Fruit fly (Drosophila melanogaster) ovary, adult (tissue): Measurements from ENCODE around the gene Tcs4.

ENCODE experiments used
- CG17801 ChIP-seq: fragments of 200-800 bp; optimal IDR thresholded peaks from 2 replicates; lab custom pipeline; 2019; ENCODE audit warnings: missing biosample characterization, mild to moderate bottlenecking, missing genetic modification characterization, moderate library complexity; ENCODE audit not compliant: partially characterized antibody

Gene Tcs4

DNA sequence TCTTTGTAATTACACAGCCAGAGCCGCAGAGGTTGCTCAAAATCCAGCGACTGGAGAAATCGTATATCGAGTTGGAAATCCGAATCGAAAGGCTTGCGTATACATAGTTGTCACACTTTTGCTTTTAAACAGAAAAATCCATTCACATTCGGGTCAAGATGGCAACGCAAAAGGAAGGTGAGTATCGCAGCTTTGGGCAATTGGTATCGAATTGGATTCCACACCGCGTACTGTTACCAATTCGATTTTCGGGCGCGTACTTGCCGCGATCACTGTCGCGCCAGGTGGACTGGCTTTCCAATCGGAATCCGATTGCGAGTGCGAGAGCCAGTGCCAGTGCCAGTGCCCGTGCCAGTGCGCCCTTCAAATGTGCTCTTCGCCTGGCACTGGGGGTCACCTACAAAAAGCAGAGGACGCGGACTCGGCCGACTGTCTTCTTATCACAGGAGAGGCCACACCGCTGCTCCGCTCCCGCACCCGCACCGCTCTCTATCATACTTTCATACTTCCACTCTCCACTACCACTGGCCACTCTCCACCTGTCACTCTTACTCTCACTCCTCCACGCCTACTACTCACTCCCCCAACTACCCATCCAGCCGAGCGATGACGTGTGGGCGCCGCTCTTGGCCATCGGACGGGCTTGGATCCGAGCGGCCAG is 34.0 kb downstream of the Tcs4 start:
- no peak for TF ChIP-seq CG17801 (GFP tag; lab: Kevin White, UChicago)

DNA sequence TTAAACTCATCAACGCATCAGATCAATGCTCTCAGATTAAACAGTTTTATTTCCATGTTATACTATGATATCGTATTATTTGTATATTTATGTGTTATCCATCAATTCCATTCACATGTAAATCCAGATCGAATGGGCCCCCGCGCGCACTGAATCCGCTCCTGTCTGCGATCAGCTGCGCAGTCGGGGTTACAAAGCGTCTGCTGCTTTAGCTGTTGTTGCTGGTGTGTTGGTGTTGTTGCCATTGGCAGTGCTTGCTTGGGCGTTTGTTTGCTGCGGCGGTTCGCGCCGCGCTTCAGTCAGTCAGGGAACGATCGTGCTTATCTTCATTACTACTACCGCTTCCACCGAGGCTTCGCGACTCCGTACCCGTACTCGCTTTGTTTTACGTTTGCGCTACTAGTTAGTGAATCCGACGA is 34.6 kb downstream of the Tcs4 start, which contains the start of gene Zw:
Gene Zw (plus strand): TSS at position 262 of the 419 bp plus-strand sequence.
- peak; percentile 69 for TF ChIP-seq CG17801 (GFP tag; lab: Kevin White, UChicago)

dm6 chrX:19665684-19666141 is 35.8 kb downstream of the Tcs4 start:
- TF ChIP-seq CG17801 (GFP tag; lab: Kevin White, UChicago): peak; percentile 13

- no peak for TF ChIP-seq CG17801 (GFP tag; lab: Kevin White, UChicago)
These were observed 37.5 kb downstream of the Tcs4 start, which contains the start of the genes CG14223 and Ssu72 for dm6 chrX:19663859-19664728. Gene CG14223, minus strand, starts transcription at chrX:19663971. Gene Ssu72, plus strand, starts transcription at chrX:19664561.

- TF ChIP-seq CG17801 (GFP tag; lab: Kevin White, UChicago): no peak
These were observed 38.2 kb downstream of the Tcs4 start for dm6 chrX:19663196-19663858.

DNA sequence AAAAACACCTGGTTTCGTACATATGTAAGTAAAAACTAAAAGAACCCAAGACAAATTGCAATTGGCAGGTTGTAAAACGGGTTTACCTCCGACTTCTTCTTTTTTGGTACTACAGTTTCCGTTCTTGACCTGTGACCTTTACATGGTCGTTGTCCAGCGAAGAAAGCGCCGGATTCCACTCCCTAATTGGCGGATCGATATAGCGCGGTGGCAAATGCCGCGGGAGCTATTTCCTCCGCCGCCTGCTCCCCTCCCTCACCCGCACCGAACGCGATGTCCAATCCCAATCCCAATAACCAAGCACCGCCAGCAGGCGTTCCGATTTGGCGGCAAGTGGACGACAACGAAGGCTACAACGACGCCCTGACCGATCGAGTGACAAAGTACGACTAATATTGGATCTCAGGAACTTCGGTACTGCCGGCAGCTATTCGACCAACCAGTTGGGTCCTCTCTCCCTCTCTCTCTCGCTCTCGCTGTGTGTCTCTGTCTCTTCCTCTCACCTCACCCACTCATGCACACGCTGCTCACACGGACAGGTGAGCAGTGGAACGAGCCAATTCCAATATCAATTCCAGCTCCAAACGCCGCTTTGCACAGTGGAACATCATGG is 38.9 kb downstream of the Tcs4 start:
- TF ChIP-seq CG17801 (GFP tag; lab: Kevin White, UChicago): peak; percentile 48

- TF ChIP-seq CG17801 (GFP tag; lab: Kevin White, UChicago): peak; percentile 13
These were observed 49.7 kb downstream of the Tcs4 start, which contains the start of the genes Ranbp21 and Elys for dm6 chrX:19651757-19652419. Gene Ranbp21, minus strand, starts transcription at chrX:19652269. Gene Elys, plus strand, starts transcription at chrX:19652305.
